Fruit fly (Drosophila melanogaster) whole organism, wandering third instar larva: Measurements from ENCODE around the gene CG17029.

Experiments used
- Abd-B ChIP-seq: fragments of >200 bp; optimal IDR thresholded peaks from 2 replicates; lab custom pipeline; 2017; ENCODE audit warnings: missing biosample characterization, missing genetic modification characterization
- CG32264 ChIP-seq: fragments of 200-800 bp; sonication (Bioruptor generic); optimal IDR thresholded peaks from 2 replicates; lab custom pipeline; 2016; ENCODE audit warnings: missing biosample characterization, missing genetic modification characterization
- CG9705 ChIP-seq: fragments of 200-800 bp; sonication (Bioruptor generic); optimal IDR thresholded peaks from 2 replicates; lab custom pipeline; 2018; ENCODE audit warnings: missing biosample characterization, mild to moderate bottlenecking, missing genetic modification characterization
- CrebA ChIP-seq: fragments of 200-800 bp; sonication (Bioruptor generic); optimal IDR thresholded peaks from 2 replicates; lab custom pipeline; 2016; ENCODE audit warnings: missing biosample characterization, mild to moderate bottlenecking, missing genetic modification characterization, borderline replicate concordance
- Dfd ChIP-seq: fragments of >200 bp; optimal IDR thresholded peaks from 2 replicates; lab custom pipeline; 2017; ENCODE audit warnings: missing biosample characterization, missing genetic modification characterization
- Dif ChIP-seq: fragments of 200-275, 200-300 bp; sonication (Bioruptor generic); optimal IDR thresholded peaks from 2 replicates; lab custom pipeline; 2018; ENCODE audit warnings: missing biosample characterization, missing genetic modification characterization; ENCODE audit not compliant: partially characterized antibody
- GATAd ChIP-seq: sonication (Bioruptor generic); optimal IDR thresholded peaks from 2 replicates; lab custom pipeline; 2016; ENCODE audit warnings: missing biosample characterization, missing genetic modification characterization
- HLH106 ChIP-seq: fragments of 200-800 bp; optimal IDR thresholded peaks from 3 replicates; lab custom pipeline; 2019; ENCODE audit warnings: missing biosample characterization, mild to moderate bottlenecking, missing genetic modification characterization, moderate library complexity
- Hnf4 ChIP-seq: fragments of 200-800 bp; sonication (Bioruptor generic); optimal IDR thresholded peaks from 2 replicates; lab custom pipeline; 2016; ENCODE audit warnings: missing biosample characterization, mild to moderate bottlenecking, missing genetic modification characterization
- Hr78 ChIP-seq: fragments of >200 bp; optimal IDR thresholded peaks from 2 replicates; lab custom pipeline; 2017; ENCODE audit warnings: missing biosample characterization, missing genetic modification characterization
- Hr83 ChIP-seq: fragments of 200-300 bp; sonication (Bioruptor generic); optimal IDR thresholded peaks from 2 replicates; lab custom pipeline; 2016; ENCODE audit warnings: missing biosample characterization, mild to moderate bottlenecking, missing genetic modification characterization, moderate library complexity; ENCODE audit not compliant: poor library complexity, severe bottlenecking
- Jra ChIP-seq: sonication (Bioruptor generic); optimal IDR thresholded peaks from 2 replicates; lab custom pipeline; 2016; ENCODE audit warnings: missing biosample characterization, missing genetic modification characterization
- Myc ChIP-seq: fragments of >200 bp; optimal IDR thresholded peaks from 2 replicates; lab custom pipeline; 2017
- N ChIP-seq: fragments of >200 bp; optimal IDR thresholded peaks from 2 replicates; lab custom pipeline; 2018; ENCODE audit warnings: missing biosample characterization, missing external identifiers, missing genetic modification characterization
- OdsH ChIP-seq: fragments of 200-800 bp; sonication (Bioruptor generic); optimal IDR thresholded peaks from 2 replicates; lab custom pipeline; 2016; ENCODE audit warnings: missing biosample characterization, mild to moderate bottlenecking, missing genetic modification characterization
- Rel ChIP-seq, 2 experiments: fragments of 200-800 bp; sonication (Bioruptor generic) in 1 of 2; optimal IDR thresholded peaks; 2 replicates in 1 of 2; 3 replicates in 1 of 2; lab custom pipeline; 2016 to 2019; ENCODE audit warnings: mild to moderate bottlenecking in 2 of 2, missing biosample characterization in 2 of 2, missing genetic modification characterization in 2 of 2, moderate library complexity in 1 of 2
- Sp1 ChIP-seq: fragments of 200-800 bp; sonication (Bioruptor generic); optimal IDR thresholded peaks from 3 replicates; lab custom pipeline; 2019; ENCODE audit warnings: missing biosample characterization, mild to moderate bottlenecking, missing genetic modification characterization, moderate library complexity
- Vsx2 ChIP-seq: fragments of 200-300, 225-300 bp; sonication (Bioruptor generic); optimal IDR thresholded peaks from 2 replicates; lab custom pipeline; 2018; ENCODE audit warnings: missing biosample characterization, missing genetic modification characterization; ENCODE audit not compliant: partially characterized antibody
- br ChIP-seq: fragments of 200-800 bp; sonication (Bioruptor generic); optimal IDR thresholded peaks from 2 replicates; lab custom pipeline; 2016; ENCODE audit warnings: missing biosample characterization, missing genetic modification characterization
- dl ChIP-seq, 2 experiments: fragments of 175-275, 200-275 bp in 1 of 2; fragments of 200-275 bp in 1 of 2; sonication (Bioruptor generic); optimal IDR thresholded peaks; lab custom pipeline; 2018; ENCODE audit warnings: mild to moderate bottlenecking in 2 of 2, missing biosample characterization in 2 of 2, missing genetic modification characterization in 2 of 2, moderate library complexity in 2 of 2; ENCODE audit not compliant: partially characterized antibody in 2 of 2, insufficient read depth in 1 of 2
- dmrt93B ChIP-seq: fragments of 200-800 bp; sonication (Bioruptor generic); optimal IDR thresholded peaks from 2 replicates; lab custom pipeline; 2018; ENCODE audit warnings: missing biosample characterization, mild to moderate bottlenecking, missing genetic modification characterization
- foxo ChIP-seq, 2 experiments: fragments of 200-800 bp; sonication (Bioruptor generic); optimal IDR thresholded peaks; 2 replicates in 1 of 2; 3 replicates in 1 of 2; lab custom pipeline; 2016 to 2017; ENCODE audit warnings: missing biosample characterization in 2 of 2, missing genetic modification characterization in 2 of 2
- fru ChIP-seq: fragments of 200-800 bp; sonication (Bioruptor generic); optimal IDR thresholded peaks from 3 replicates; lab custom pipeline; 2016; ENCODE audit warnings: missing biosample characterization, mild to moderate bottlenecking, missing genetic modification characterization
- h ChIP-seq: fragments of 200-800 bp; sonication (Bioruptor generic); optimal IDR thresholded peaks from 3 replicates; lab custom pipeline; 2016; ENCODE audit warnings: missing biosample characterization, mild to moderate bottlenecking, missing genetic modification characterization
- psq ChIP-seq: fragments of 200-800 bp; sonication (Bioruptor generic); optimal IDR thresholded peaks from 3 replicates; lab custom pipeline; 2017; ENCODE audit warnings: missing biosample characterization, mild to moderate bottlenecking, missing genetic modification characterization, moderate library complexity
- rgr ChIP-seq: fragments of 200-800 bp; sonication (Bioruptor generic); optimal IDR thresholded peaks from 3 replicates; lab custom pipeline; 2016; ENCODE audit warnings: missing biosample characterization, mild to moderate bottlenecking, missing genetic modification characterization
- sage ChIP-seq: fragments of 200-800 bp; sonication (Bioruptor generic); optimal IDR thresholded peaks from 2 replicates; lab custom pipeline; 2016; ENCODE audit warnings: missing biosample characterization, mild to moderate bottlenecking, missing genetic modification characterization
- sv ChIP-seq: fragments of 200-800 bp; sonication (Bioruptor generic); optimal IDR thresholded peaks from 3 replicates; lab custom pipeline; 2016; ENCODE audit warnings: missing biosample characterization, missing genetic modification characterization
- usp ChIP-seq: fragments of >200 bp; optimal IDR thresholded peaks from 2 replicates; lab custom pipeline; 2017; ENCODE audit warnings: missing biosample characterization, missing genetic modification characterization
- woc ChIP-seq: sonication (Bioruptor generic); optimal IDR thresholded peaks from 2 replicates; lab custom pipeline; 2016; ENCODE audit warnings: missing biosample characterization, mild to moderate bottlenecking, missing genetic modification characterization

CG17029 gene

DNA sequence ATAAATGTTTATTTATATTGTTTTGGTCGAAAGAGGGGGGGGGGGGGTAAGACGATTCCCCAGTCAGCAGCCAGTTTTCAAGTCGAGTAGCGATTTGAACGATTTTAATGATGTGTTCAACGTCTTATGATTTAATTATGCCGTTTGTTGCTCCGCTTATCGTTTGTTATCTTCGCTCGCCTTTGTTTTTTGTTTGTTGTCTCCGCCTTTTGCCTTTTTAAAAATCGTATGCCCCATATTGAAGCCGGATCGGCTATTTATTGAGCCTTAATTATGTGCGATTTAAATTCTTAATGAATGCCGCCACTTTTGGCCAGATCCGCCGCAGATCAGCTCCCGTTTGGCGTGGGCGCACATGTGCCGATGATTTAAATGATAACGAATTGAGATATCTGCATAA, 37.8 kb downstream of the CG17029 start:
- TF ChIP-seq CrebA (GFP tag; lab: Kevin White, UChicago) (no peak), Abd-B (no peak), CG9705 (GFP tag; lab: Kevin White, UChicago) (no peak), fru (no peak), Jra (no peak), sage (GFP tag; lab: Kevin White, UChicago) (no peak), br (no peak), Dif (GFP tag; lab: Kevin White, UChicago) (no peak), dl (GFP tag; optimal IDR thresholded peaks at IDR 0.05; lab: Kevin White, UChicago; ENCODE audit: insufficient read depth in 1 of 2, partially characterized antibody in 2 of 2) (no peak), Hr78 (GFP tag; lab: Kevin White, UChicago) (no peak), Rel (GFP tag; optimal IDR thresholded peaks at IDR 0.05; lab: Kevin White, UChicago) (no peak), Rel (tag; optimal IDR thresholded peaks at IDR 0.05; lab: Kevin White, UChicago) (no peak), h (no peak), N (GFP tag; lab: Kevin White, UChicago) (no peak)
- TF ChIP-seq, all 38 proteins: peak for 0

- TF ChIP-seq woc (GFP tag; lab: Kevin White, UChicago): peak; percentile 18
- TF ChIP-seq dmrt93B (GFP tag; lab: Kevin White, UChicago): peak; percentile 16
- peak; percentile 14 for TF ChIP-seq fru
- TF ChIP-seq rgr (GFP tag; lab: Kevin White, UChicago): peak; percentile 12
- TF ChIP-seq Hr78 (GFP tag; lab: Kevin White, UChicago): no peak
- TF ChIP-seq h: peak; percentile 16
- TF ChIP-seq foxo (GFP tag; optimal IDR thresholded peaks at IDR 0.05; lab: Kevin White, UChicago): peak in 1 of 2 experiments; percentile 66
- peak; percentile 86 for TF ChIP-seq Sp1 (GFP tag; lab: Kevin White, UChicago)
- peak; percentile 78 for TF ChIP-seq HLH106 (tag; lab: Kevin White, UChicago)
- no peak for TF ChIP-seq Vsx2
- TF ChIP-seq dl (GFP tag; optimal IDR thresholded peaks at IDR 0.05; lab: Kevin White, UChicago; ENCODE audit: insufficient read depth in 1 of 2, partially characterized antibody in 2 of 2): no peak
- peak; percentile 54 for TF ChIP-seq OdsH (GFP tag; lab: Kevin White, UChicago)
- peak; percentile 84 for TF ChIP-seq psq (GFP tag; lab: Kevin White, UChicago)
Observed at dm6 chr3L:16015765-16016760, 39.4 kb downstream of the CG17029 start.

DNA sequence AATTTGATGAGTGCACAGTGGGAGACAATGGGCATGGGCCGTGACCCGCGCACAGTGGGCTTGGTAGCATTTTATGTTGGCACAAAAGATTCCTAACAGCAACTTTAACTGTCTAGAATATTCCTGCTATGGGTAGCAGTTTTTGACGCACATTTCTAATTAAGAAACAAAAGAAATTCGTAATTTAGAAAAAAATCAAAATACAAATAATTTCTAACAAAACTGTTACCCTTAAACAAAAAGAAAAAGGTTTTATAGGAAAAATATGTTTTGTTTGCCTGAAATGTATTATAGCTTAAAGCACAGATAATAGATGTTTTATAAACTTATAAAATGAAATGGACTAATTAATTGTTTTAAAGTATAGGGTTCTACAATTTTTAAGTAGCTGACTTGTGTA, 40.2 kb downstream of the CG17029 start:
- TF ChIP-seq Myc (lab: Kevin White, UChicago) (no peak), foxo (GFP tag; optimal IDR thresholded peaks at IDR 0.05; lab: Kevin White, UChicago) (peak in 1 of 2 experiments; percentile 15), h (peak; percentile 29)

DNA sequence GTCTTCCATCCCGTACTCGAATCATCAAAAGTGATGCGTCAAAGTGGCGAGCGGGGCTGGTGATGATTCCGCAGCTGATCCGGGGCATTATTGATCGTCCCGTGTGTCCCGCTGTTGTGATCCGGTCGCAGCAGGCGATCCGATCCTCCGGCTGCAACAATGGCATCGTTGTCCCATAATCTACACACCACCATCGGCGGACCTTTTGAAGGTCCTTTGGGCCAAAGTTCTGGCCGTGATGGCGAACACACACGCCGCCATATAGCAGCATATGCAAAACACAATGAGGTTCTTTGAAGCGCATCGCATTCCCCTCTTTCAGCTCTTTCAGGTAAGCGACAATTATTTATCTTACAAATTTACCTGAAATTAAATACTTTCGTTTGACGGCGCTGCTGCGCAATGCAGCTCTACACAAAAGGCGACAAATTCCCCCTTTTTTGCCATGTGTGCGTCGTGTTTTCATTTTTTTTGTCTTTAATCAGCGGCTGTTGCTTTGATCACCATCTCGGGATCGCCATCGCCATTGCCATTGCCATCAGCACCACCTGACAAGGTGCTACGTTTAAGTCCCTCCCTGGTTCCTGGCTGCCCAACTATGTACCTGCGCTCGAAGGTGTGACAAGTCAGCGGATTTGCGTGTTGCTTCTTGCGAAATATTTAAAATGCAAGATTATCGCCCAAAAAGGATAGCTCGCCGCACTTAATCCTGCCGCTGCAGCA, 41.0 kb downstream of the CG17029 start:
- TF ChIP-seq br (no peak), Hr83 (no peak), Hnf4 (no peak), dmrt93B (GFP tag; lab: Kevin White, UChicago) (no peak), GATAd (GFP tag; lab: Kevin White, UChicago) (no peak), Rel (GFP tag; optimal IDR thresholded peaks at IDR 0.05; lab: Kevin White, UChicago) (no peak), Rel (tag; optimal IDR thresholded peaks at IDR 0.05; lab: Kevin White, UChicago) (no peak), Vsx2 (no peak), CG9705 (GFP tag; lab: Kevin White, UChicago) (no peak), Dfd (GFP tag; lab: Kevin White, UChicago) (no peak), N (GFP tag; lab: Kevin White, UChicago) (no peak), HLH106 (tag; lab: Kevin White, UChicago) (no peak), CG32264 (no peak), Jra (no peak), rgr (GFP tag; lab: Kevin White, UChicago) (no peak), sv (no peak), usp (GFP tag; lab: Kevin White, UChicago) (no peak)
- TF ChIP-seq, all 38 proteins: peak for 0
